Worm (Caenorhabditis elegans) whole organism, L4/young adult: ENCODE results near the gene C11D2.7.

Experiments
- W03F9.2 ChIP-seq: fragments of 150-350 bp; optimal IDR thresholded peaks from 2 replicates; lab custom pipeline; 2014; ENCODE audit warnings: missing biosample characterization, missing genetic modification characterization
- dao-5 ChIP-seq: sonication (generic microtip); optimal IDR thresholded peaks from 2 replicates; lab custom pipeline; 2016; ENCODE audit warnings: missing genotype, missing genetic modification characterization, moderate library complexity, missing compliant biosample characterization
- him-1 ChIP-seq: sonication (generic microtip); optimal IDR thresholded peaks from 2 replicates; lab custom pipeline; 2016; ENCODE audit warnings: missing genotype, missing genetic modification reagents, missing genetic modification characterization, missing compliant biosample characterization

- TF ChIP-seq him-1: no peak
- TF ChIP-seq W03F9.2 (tag; lab: Kevin White, UChicago): no peak
- TF ChIP-seq dao-5 (tag; lab: Kevin White, UChicago): no peak
Observed at ce11 chrIV:6201769-6202168, 46.6 kb upstream of the C11D2.7 start, which contains the start of gene tkr-2.
